Worm (Caenorhabditis elegans): ENCODE results near the gene rab-14.
A peak's percentile ranks its signal among the peaks of the same experiment; 100 is the strongest.

The rab-14 gene

DNA sequence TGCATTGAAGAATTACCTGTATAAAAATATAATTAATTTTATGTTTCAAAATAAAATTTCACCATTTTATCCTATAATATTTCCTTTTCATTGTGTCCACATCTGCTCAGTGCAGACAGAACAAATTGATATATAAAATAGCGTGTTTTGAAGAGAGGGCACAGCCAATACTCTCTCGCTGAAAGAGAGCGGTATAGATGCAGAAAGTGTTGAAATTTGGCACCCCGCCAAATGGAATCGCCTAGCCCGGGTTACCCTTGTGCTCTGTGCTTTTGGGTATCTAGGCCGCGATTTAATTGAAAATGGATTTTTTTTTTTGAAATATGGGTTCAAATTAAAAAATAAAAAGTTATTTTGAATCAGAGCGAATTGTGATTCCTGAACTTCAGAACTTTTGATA is 10.7 kb upstream of the rab-14 start:
- no peak for TF ChIP-seq ceh-32 (tag; optimal IDR thresholded peaks at IDR 0.05; ENCODE audit: poor library complexity)
- TF ChIP-seq zip-11 (GFP tag; IDR thresholded peaks at IDR 0.05) = no peak
- no peak for TF ChIP-seq fos-1 (tag; optimal IDR thresholded peaks at IDR 0.05)
- TF ChIP-seq lsy-2 (tag; optimal IDR thresholded peaks at IDR 0.05) = peak in 1 of 2 experiments; percentile 43
- peak; percentile 3 for TF ChIP-seq hlh-30 (tag; optimal IDR thresholded peaks at IDR 0.05; ENCODE audit: insufficient read depth)
- no peak for TF ChIP-seq lim-7 (GFP tag; IDR thresholded peaks at IDR 0.05)
- TF ChIP-seq mes-2 (tag; optimal IDR thresholded peaks at IDR 0.05; ENCODE audit: poor library complexity, severe bottlenecking) = peak; percentile 40
- peak; percentile 22 for TF ChIP-seq mep-1 (tag; optimal IDR thresholded peaks at IDR 0.05)
- TF ChIP-seq rbr-2 (tag; optimal IDR thresholded peaks at IDR 0.05) = no peak
- no peak for TF ChIP-seq dpl-1 (GFP tag; optimal IDR thresholded peaks at IDR 0.05)
- TF ChIP-seq aha-1 (tag) = peak; percentile 57
- no peak for TF ChIP-seq lin-15B (tag; optimal IDR thresholded peaks at IDR 0.05)
- no peak for TF ChIP-seq nhr-28 (tag; optimal IDR thresholded peaks at IDR 0.05)
- no peak for TF ChIP-seq egl-27 (tag; optimal IDR thresholded peaks at IDR 0.05)
- TF ChIP-seq snpc-1.2 (GFP tag; IDR thresholded peaks at IDR 0.05) = no peak
- no peak for TF ChIP-seq T26A8.4 (GFP tag; IDR thresholded peaks at IDR 0.05)
- TF ChIP-seq nhr-11 (tag; optimal IDR thresholded peaks at IDR 0.05) = no peak
- TF ChIP-seq nhr-41 (GFP tag; IDR thresholded peaks at IDR 0.05) = no peak
- no peak for TF ChIP-seq ceh-44 (GFP tag; IDR thresholded peaks at IDR 0.05)
- no peak for TF ChIP-seq T20F7.1 (GFP tag; optimal IDR thresholded peaks at IDR 0.05)
- no peak for TF ChIP-seq unc-62 (GFP tag; optimal IDR thresholded peaks at IDR 0.05 in 1 of 2)
- no peak for TF ChIP-seq unc-62 (tag; optimal IDR thresholded peaks at IDR 0.05)
- no peak for TF ChIP-seq dmd-9 (GFP tag; IDR thresholded peaks at IDR 0.05)
- TF ChIP-seq ces-1 (GFP tag; optimal IDR thresholded peaks at IDR 0.05) = no peak
- TF ChIP-seq tra-1 (GFP tag; IDR thresholded peaks at IDR 0.05) = no peak
- TF ChIP-seq nhr-10 (tag; optimal IDR thresholded peaks at IDR 0.05) = no peak
- no peak for TF ChIP-seq gei-8 (GFP tag; optimal IDR thresholded peaks at IDR 0.05)
- no peak for TF ChIP-seq unc-39 (tag; optimal IDR thresholded peaks at IDR 0.05)
- TF ChIP-seq F10B5.3 (tag; optimal IDR thresholded peaks at IDR 0.05) = no peak
- no peak for TF ChIP-seq mxl-2 (GFP tag; conservative IDR thresholded peaks at IDR 0.05)
- no peak for TF ChIP-seq ctbp-1 (GFP tag; IDR thresholded peaks at IDR 0.05)
- TF ChIP-seq dve-1 (tag; optimal IDR thresholded peaks at IDR 0.05; ENCODE audit: insufficient read depth) = peak; percentile 58
- TF ChIP-seq spr-3 (GFP tag; optimal IDR thresholded peaks at IDR 0.05) = no peak
- TF ChIP-seq hlh-11 (tag; optimal IDR thresholded peaks at IDR 0.05) = peak; percentile 35
- no peak for TF ChIP-seq pqm-1 (tag; optimal IDR thresholded peaks at IDR 0.05)
- TF ChIP-seq php-3 (GFP tag; IDR thresholded peaks at IDR 0.05) = no peak
- TF ChIP-seq daf-16 (GFP tag; optimal IDR thresholded peaks at IDR 0.05) = no peak
- TF ChIP-seq daf-16 (tag; optimal IDR thresholded peaks at IDR 0.05) = peak; percentile 4
- no peak for TF ChIP-seq ama-1 (optimal IDR thresholded peaks at IDR 0.05)
- no peak for TF ChIP-seq aly-2 (tag; optimal IDR thresholded peaks at IDR 0.05)
- no peak for TF ChIP-seq madf-9 (GFP tag; conservative IDR thresholded peaks at IDR 0.05)
- no peak for TF ChIP-seq ceh-28 (tag; optimal IDR thresholded peaks at IDR 0.05)
- no peak for TF ChIP-seq ZK546.5 (tag; optimal IDR thresholded peaks at IDR 0.05)
- no peak for TF ChIP-seq nhr-42 (GFP tag; IDR thresholded peaks at IDR 0.05)
- 0 out of 2 replicates have a peak, but pooled peaks have one; percentile 17 for TF ChIP-seq dmd-6 (GFP tag; IDR thresholded peaks at IDR 0.05)
- no peak for TF ChIP-seq F44E2.7 (GFP tag; IDR thresholded peaks at IDR 0.05)
